Fruit fly (Drosophila melanogaster) whole organism, embryonic: ENCODE results near the gene CG7362.

ENCODE experiments used
- Antp ChIP-seq: fragments of 200-800 bp; sonication (Bioruptor generic); optimal IDR thresholded peaks from 3 replicates; lab custom pipeline; 2016; ENCODE audit warnings: missing biosample characterization, missing genetic modification characterization
- Atf6 ChIP-seq: fragments of 200-800 bp; sonication (Bioruptor generic); IDR thresholded peaks from 2 replicates; pipeline ENCODE4 v1.3.6; 2022; ENCODE audit warnings: missing biosample characterization, missing genetic modification characterization
- Awh ChIP-seq: fragments of 200-800 bp; sonication (Bioruptor generic); IDR thresholded peaks from 2 replicates; pipeline ENCODE4, ENCODE4 v1.3.6; 2022; ENCODE audit warnings: missing biosample characterization, missing genetic modification characterization
- CG10274 ChIP-seq: fragments of 200-800 bp; sonication (Bioruptor generic); optimal IDR thresholded peaks from 3 replicates; lab custom pipeline; 2017; ENCODE audit warnings: missing biosample characterization, mild to moderate bottlenecking, missing genetic modification characterization
- CG10321 ChIP-seq: fragments of 200-800 bp; sonication (Bioruptor generic); IDR thresholded peaks from 2 replicates; pipeline ENCODE4 v1.3.6; 2022; ENCODE audit warnings: missing biosample characterization, missing genetic modification characterization
- CG10462 ChIP-seq: fragments of 200-800 bp; sonication (Bioruptor generic); optimal IDR thresholded peaks from 2 replicates; lab custom pipeline; 2016; ENCODE audit warnings: missing biosample characterization, missing genetic modification characterization
- CG13123 ChIP-seq: fragments of 200-800 bp; sonication (Bioruptor generic); optimal IDR thresholded peaks from 2 replicates; lab custom pipeline; 2016; ENCODE audit warnings: missing biosample characterization, missing genetic modification characterization
- CG13287 ChIP-seq: fragments of 200-800 bp; sonication (Bioruptor generic); IDR thresholded peaks from 2 replicates; pipeline ENCODE4 v1.3.6; 2022; ENCODE audit warnings: missing biosample characterization, missing genetic modification characterization; ENCODE audit not compliant: partially characterized antibody
- CG13424 ChIP-seq: fragments of 200-800 bp; sonication (Bioruptor generic); optimal IDR thresholded peaks from 2 replicates; lab custom pipeline; 2019; ENCODE audit warnings: missing biosample characterization, mild to moderate bottlenecking, missing genetic modification characterization, moderate library complexity
- CG14050 ChIP-seq: fragments of 200-800 bp; sonication (Bioruptor generic); IDR thresholded peaks from 3 replicates; pipeline ENCODE4 v1.3.6; 2022; ENCODE audit warnings: missing biosample characterization, missing genetic modification characterization
- CG14441 ChIP-seq: fragments of 200-800 bp; sonication (Bioruptor generic); IDR thresholded peaks from 2 replicates; pipeline ENCODE4 v1.3.6; 2022; ENCODE audit warnings: missing biosample characterization, missing genetic modification characterization
- CG14860 ChIP-seq: fragments of 200-800 bp; sonication (Bioruptor generic); IDR thresholded peaks from 3 replicates; pipeline ENCODE4 v1.3.6; 2022; ENCODE audit warnings: missing biosample characterization, missing genetic modification characterization; ENCODE audit not compliant: partially characterized antibody
- CG17186 ChIP-seq: fragments of 200-800 bp; sonication (Bioruptor generic); optimal IDR thresholded peaks from 3 replicates; lab custom pipeline; 2017; ENCODE audit warnings: missing biosample characterization, missing genetic modification reagents, missing genetic modification characterization
- CG31388 ChIP-seq: fragments of 200-800 bp; sonication (Bioruptor generic); optimal IDR thresholded peaks from 2 replicates; lab custom pipeline; 2016; ENCODE audit warnings: missing biosample characterization, missing genetic modification characterization
- CG32772 ChIP-seq: fragments of 200-800 bp; sonication (Bioruptor generic); IDR thresholded peaks from 2 replicates; pipeline ENCODE4 v1.3.6; 2022; ENCODE audit warnings: missing biosample characterization, missing genetic modification characterization
- CG33557 ChIP-seq: fragments of 200-800 bp; sonication (Bioruptor generic); optimal IDR thresholded peaks from 2 replicates; lab custom pipeline; 2019; ENCODE audit warnings: missing biosample characterization, mild to moderate bottlenecking, missing genetic modification characterization, moderate library complexity
- CG4328 ChIP-seq: fragments of 200-800 bp; sonication (Bioruptor generic); optimal IDR thresholded peaks from 3 replicates; lab custom pipeline; 2017; ENCODE audit warnings: missing biosample characterization, missing genetic modification reagents, missing genetic modification characterization
- CG8359 ChIP-seq: fragments of 200-800 bp; sonication (Bioruptor generic); optimal IDR thresholded peaks from 2 replicates; lab custom pipeline; 2017; ENCODE audit warnings: missing biosample characterization, mild to moderate bottlenecking, missing genetic modification characterization, borderline replicate concordance
- CG9215 ChIP-seq: fragments of 200-800 bp; sonication (Bioruptor generic); IDR thresholded peaks from 2 replicates; pipeline ENCODE4 v1.3.6; 2022; ENCODE audit warnings: missing biosample characterization, missing genetic modification characterization
- CG9609 ChIP-seq: fragments of 200-800 bp; sonication (Bioruptor generic); optimal IDR thresholded peaks from 3 replicates; lab custom pipeline; 2016; ENCODE audit warnings: missing biosample characterization, missing genetic modification characterization
- D ChIP-seq, 2 experiments: fragments of 200-800 bp in 1 of 2; fragments of >200 bp in 1 of 2; sonication (Bioruptor generic) in 1 of 2; optimal IDR thresholded peaks; 2 replicates in 1 of 2; 3 replicates in 1 of 2; lab custom pipeline; 2017; ENCODE audit warnings: mild to moderate bottlenecking in 1 of 2, missing biosample characterization in 1 of 2, missing genetic modification characterization in 1 of 2, missing genetic modification reagents in 1 of 2
- Gsc ChIP-seq: fragments of 200-800 bp; sonication (Bioruptor generic); IDR thresholded peaks from 2 replicates; pipeline ENCODE4 v1.3.6; 2022; ENCODE audit warnings: missing biosample characterization, missing genetic modification characterization
- HLH54F ChIP-seq: fragments of 200-800 bp; sonication (Bioruptor generic); optimal IDR thresholded peaks from 3 replicates; lab custom pipeline; 2016; ENCODE audit warnings: missing biosample characterization, missing genetic modification characterization
- Hsf ChIP-seq: fragments of 200-800 bp; sonication (Bioruptor generic); optimal IDR thresholded peaks from 3 replicates; lab custom pipeline; 2016; ENCODE audit warnings: missing biosample characterization, missing genetic modification characterization
- Lhr ChIP-seq: fragments of 200-800 bp; sonication (Bioruptor generic); optimal IDR thresholded peaks from 3 replicates; lab custom pipeline; 2017; ENCODE audit warnings: mild to moderate bottlenecking, missing biosample characterization, missing genetic modification reagents, missing genetic modification characterization
- Mad ChIP-seq: fragments of 200-800 bp; sonication (Bioruptor generic); optimal IDR thresholded peaks from 2 replicates; lab custom pipeline; 2016; ENCODE audit warnings: missing biosample characterization, missing genetic modification characterization
- Nf-YB ChIP-seq: fragments of 200-800 bp; sonication (Bioruptor generic); optimal IDR thresholded peaks from 3 replicates; lab custom pipeline; 2019; ENCODE audit warnings: missing biosample characterization, mild to moderate bottlenecking, missing genetic modification characterization, moderate library complexity
- NfI ChIP-seq: fragments of 200-800 bp; sonication (Bioruptor generic); optimal IDR thresholded peaks from 3 replicates; lab custom pipeline; 2018; ENCODE audit warnings: missing biosample characterization, mild to moderate bottlenecking, missing genetic modification characterization, moderate library complexity
- Oaz ChIP-seq: fragments of 200-800 bp; sonication (Bioruptor generic); IDR thresholded peaks from 2 replicates; pipeline ENCODE4 v1.3.6; 2022; ENCODE audit warnings: missing biosample characterization, missing genetic modification characterization
- Optix ChIP-seq: fragments of 200-800 bp; sonication (Bioruptor generic); IDR thresholded peaks from 3 replicates; pipeline ENCODE4 v1.3.6; 2022; ENCODE audit warnings: missing biosample characterization, missing genetic modification characterization
- Six4 ChIP-seq: fragments of 200-800 bp; sonication (Bioruptor generic); optimal IDR thresholded peaks from 2 replicates; lab custom pipeline; 2016; ENCODE audit warnings: missing biosample characterization, missing genetic modification characterization
- Vsx1 ChIP-seq: fragments of 200-800 bp; sonication (Bioruptor generic); optimal IDR thresholded peaks from 2 replicates; lab custom pipeline; 2017; ENCODE audit warnings: missing biosample characterization, mild to moderate bottlenecking, missing genetic modification characterization, missing genetic modification reagents
- ash1 ChIP-seq: fragments of 200-800 bp; sonication (Bioruptor generic); optimal IDR thresholded peaks from 2 replicates; lab custom pipeline; 2018; ENCODE audit warnings: missing biosample characterization, mild to moderate bottlenecking, missing genetic modification characterization
- bbx ChIP-seq: fragments of 200-800 bp; sonication (Bioruptor generic); IDR thresholded peaks from 2 replicates; pipeline ENCODE4 v1.3.6; 2022; ENCODE audit warnings: missing biosample characterization, missing genetic modification characterization; ENCODE audit not compliant: partially characterized antibody
- bowl ChIP-seq: fragments of 200-800 bp; sonication (Bioruptor generic); IDR thresholded peaks from 2 replicates; pipeline ENCODE4 v1.3.6; 2022; ENCODE audit warnings: missing biosample characterization, missing genetic modification characterization
- br ChIP-seq: fragments of >200 bp; optimal IDR thresholded peaks from 2 replicates; lab custom pipeline; 2017
- bsh ChIP-seq, 2 experiments: fragments of 200-800 bp; sonication (Bioruptor generic); optimal IDR thresholded peaks; 2 replicates each; lab custom pipeline; 2017 to 2018; ENCODE audit warnings: mild to moderate bottlenecking in 2 of 2, missing biosample characterization in 2 of 2, missing genetic modification characterization in 2 of 2, moderate library complexity in 1 of 2
- chn ChIP-seq: fragments of 200-800 bp; sonication (Bioruptor generic); optimal IDR thresholded peaks from 2 replicates; lab custom pipeline; 2016; ENCODE audit warnings: missing biosample characterization, missing genetic modification characterization
- dimm ChIP-seq: fragments of 200-800 bp; sonication (Bioruptor generic); IDR thresholded peaks from 2 replicates; pipeline ENCODE4 v1.3.6; 2022; ENCODE audit warnings: missing biosample characterization, missing genetic modification characterization
- dmrt11E ChIP-seq: fragments of 200-800 bp; sonication (Bioruptor generic); optimal IDR thresholded peaks from 3 replicates; lab custom pipeline; 2018; ENCODE audit warnings: missing biosample characterization, mild to moderate bottlenecking, missing genetic modification characterization, moderate library complexity
- dmrt99B ChIP-seq: fragments of 200-800 bp; sonication (Bioruptor generic); optimal IDR thresholded peaks from 2 replicates; lab custom pipeline; 2018; ENCODE audit warnings: missing biosample characterization, mild to moderate bottlenecking, missing genetic modification characterization, moderate library complexity
- fd102C ChIP-seq: fragments of 200-800 bp; sonication (Bioruptor generic); optimal IDR thresholded peaks from 2 replicates; lab custom pipeline; 2018; ENCODE audit warnings: missing biosample characterization, mild to moderate bottlenecking, missing genetic modification characterization, moderate library complexity
- gce ChIP-seq: fragments of 200-800 bp; sonication (Bioruptor generic); IDR thresholded peaks from 3 replicates; pipeline ENCODE4 v1.3.6; 2022; ENCODE audit warnings: missing biosample characterization, missing genetic modification characterization
- gsb-n ChIP-seq: fragments of 200-800 bp; sonication (Bioruptor generic); optimal IDR thresholded peaks from 3 replicates; lab custom pipeline; 2018; ENCODE audit warnings: missing biosample characterization, mild to moderate bottlenecking, missing genetic modification characterization
- h ChIP-seq: fragments of >200 bp; optimal IDR thresholded peaks from 2 replicates; lab custom pipeline; 2017
- ham ChIP-seq: fragments of 200-800 bp; sonication (Bioruptor generic); IDR thresholded peaks from 2 replicates; pipeline ENCODE4 v1.3.6; 2022; ENCODE audit warnings: missing biosample characterization, missing genetic modification characterization
- hth ChIP-seq: fragments of >200 bp; optimal IDR thresholded peaks from 2 replicates; lab custom pipeline; 2017; ENCODE audit warnings: inconsistent platforms
- insv ChIP-seq, 2 experiments: fragments of 200-800 bp; sonication (Bioruptor generic); optimal IDR thresholded peaks; 3 replicates each; lab custom pipeline; 2016 to 2018; ENCODE audit warnings: missing biosample characterization in 2 of 2, missing genetic modification characterization in 2 of 2
- knrl ChIP-seq: fragments of 200-800 bp; sonication (Bioruptor generic); IDR thresholded peaks from 3 replicates; pipeline ENCODE4 v1.3.6; 2022; ENCODE audit warnings: missing biosample characterization, missing genetic modification characterization; ENCODE audit not compliant: partially characterized antibody
- mld ChIP-seq: fragments of 200-800 bp; sonication (Bioruptor generic); IDR thresholded peaks from 3 replicates; pipeline ENCODE4 v1.3.6; 2022; ENCODE audit warnings: missing biosample characterization, missing genetic modification characterization; ENCODE audit not compliant: partially characterized antibody
- seq ChIP-seq: fragments of 200-800 bp; sonication (Bioruptor generic); IDR thresholded peaks from 2 replicates; pipeline ENCODE4 v1.3.6; 2022; ENCODE audit warnings: missing biosample characterization, missing genetic modification characterization
- slp2 ChIP-seq: fragments of 200-800 bp; sonication (Bioruptor generic); optimal IDR thresholded peaks from 2 replicates; lab custom pipeline; 2016; ENCODE audit warnings: missing biosample characterization, missing genetic modification characterization

Gene CG7362

dm6 chr3R:14739088-14739487 is 15.2 kb downstream of the CG7362 start (continued):
- no peak for TF ChIP-seq CG10462 (GFP tag; lab: Kevin White, UChicago)
- TF ChIP-seq Oaz: no peak
- TF ChIP-seq CG31388: no peak
- TF ChIP-seq HLH54F (GFP tag; lab: Kevin White, UChicago): no peak
- TF ChIP-seq Lhr (GFP tag; lab: Kevin White, UChicago): no peak
- no peak for TF ChIP-seq Antp (GFP tag; lab: Kevin White, UChicago)
- TF ChIP-seq br (lab: Kevin White, UChicago): no peak
- peak; percentile 98 for TF ChIP-seq CG10321 (GFP tag; lab: Robert Waterston, UW)
- no peak for TF ChIP-seq CG14860 (GFP tag; lab: Robert Waterston, UW)
- TF ChIP-seq NfI (GFP tag; lab: Kevin White, UChicago): peak; percentile 20
- TF ChIP-seq Hsf: no peak
- peak; percentile 36 for TF ChIP-seq Nf-YB (GFP tag; lab: Kevin White, UChicago)
- TF ChIP-seq dmrt11E: no peak
- TF ChIP-seq CG14441 (GFP tag; lab: Robert Waterston, UW): 0 out of 2 replicates have a peak, but pooled peaks have one; percentile 19
- no peak for TF ChIP-seq gsb-n (tag; lab: Kevin White, UChicago)
- TF ChIP-seq CG9609 (GFP tag; lab: Kevin White, UChicago): no peak
- no peak for TF ChIP-seq Gsc (GFP tag; lab: Robert Waterston, UW)
- no peak for TF ChIP-seq gce (GFP tag; lab: Robert Waterston, UW)
- TF ChIP-seq CG13287 (GFP tag; lab: Robert Waterston, UW): peak; percentile 54; the same call in 1 of the 2 replicates
- TF ChIP-seq Awh (GFP tag; lab: Robert Waterston, UW): peak; percentile 89
- TF ChIP-seq CG33557: no peak
- TF ChIP-seq Optix (GFP tag; lab: Robert Waterston, UW): 0 out of 3 replicates have a peak, but pooled peaks have one; percentile 25
- TF ChIP-seq Six4 (GFP tag; lab: Kevin White, UChicago): no peak
- no peak for TF ChIP-seq bsh (GFP tag; optimal IDR thresholded peaks at IDR 0.05; lab: Kevin White, UChicago)
- no peak for TF ChIP-seq dimm (GFP tag; lab: Robert Waterston, UW)
- no peak for TF ChIP-seq bowl
- no peak for TF ChIP-seq D (optimal IDR thresholded peaks at IDR 0.05; lab: Kevin White, UChicago)
- TF ChIP-seq D (GFP tag; optimal IDR thresholded peaks at IDR 0.05; lab: Kevin White, UChicago): no peak
- TF ChIP-seq CG32772 (GFP tag; lab: Robert Waterston, UW): no peak
- TF ChIP-seq fd102C (GFP tag; lab: Kevin White, UChicago): no peak
- no peak for TF ChIP-seq ham (GFP tag; lab: Robert Waterston, UW)
- TF ChIP-seq Mad: no peak
- no peak for TF ChIP-seq seq (GFP tag; lab: Robert Waterston, UW)
- TF ChIP-seq CG10274 (GFP tag; lab: Kevin White, UChicago): no peak
- no peak for TF ChIP-seq CG14050 (GFP tag; lab: Robert Waterston, UW)
- TF ChIP-seq CG9215 (GFP tag; lab: Robert Waterston, UW): no peak
- no peak for TF ChIP-seq hth (lab: Kevin White, UChicago)
- TF ChIP-seq h (lab: Kevin White, UChicago): no peak
- TF ChIP-seq mld (GFP tag; lab: Robert Waterston, UW): no peak
- no peak for TF ChIP-seq CG17186 (GFP tag; lab: Kevin White, UChicago)
- TF ChIP-seq CG8359 (GFP tag; lab: Kevin White, UChicago): no peak
- TF ChIP-seq ash1 (GFP tag; lab: Kevin White, UChicago): peak; percentile 90
- peak; percentile 41 for TF ChIP-seq CG4328 (GFP tag; lab: Kevin White, UChicago)
- TF ChIP-seq Vsx1 (GFP tag; lab: Kevin White, UChicago): no peak
- TF ChIP-seq Atf6 (GFP tag; lab: Robert Waterston, UW): peak; percentile 54
- peak; percentile 51 for TF ChIP-seq chn (GFP tag; lab: Kevin White, UChicago)
- no peak for TF ChIP-seq CG13123
- no peak for TF ChIP-seq dmrt99B (tag; lab: Kevin White, UChicago)
- TF ChIP-seq slp2: no peak
- TF ChIP-seq knrl (GFP tag; lab: Robert Waterston, UW): no peak
- no peak for TF ChIP-seq bbx
- no peak for TF ChIP-seq CG13424 (tag; lab: Kevin White, UChicago)
- no peak for TF ChIP-seq insv (GFP tag; optimal IDR thresholded peaks at IDR 0.05; lab: Kevin White, UChicago)
